Fruit fly (Drosophila melanogaster) Kc167 (cell line): ENCODE data around the gene CG7968.

Source experiments
- Sin3A ChIP-seq: fragments of >200 bp; optimal IDR thresholded peaks from 2 replicates; lab custom pipeline; 2018; ENCODE audit warnings: missing external identifiers
- h ChIP-seq: fragments of >200 bp; optimal IDR thresholded peaks from 3 replicates; lab custom pipeline; 2018; ENCODE audit warnings: missing external identifiers
- insv ChIP-seq: fragments of >200 bp; optimal IDR thresholded peaks from 3 replicates; lab custom pipeline; 2018; ENCODE audit warnings: missing external identifiers
- psq ChIP-seq: fragments of >200 bp; optimal IDR thresholded peaks from 2 replicates; lab custom pipeline; 2017; ENCODE audit warnings: missing external identifiers

dm6 chr2L:13813156-13813555 is 36.0 kb upstream of the CG7968 start, which contains the start of gene CG16888:
- TF ChIP-seq psq (lab: Kevin White, UChicago) = no peak
- no peak for TF ChIP-seq h
- TF ChIP-seq insv (lab: Kevin White, UChicago) = no peak
- TF ChIP-seq Sin3A (lab: Kevin White, UChicago) = no peak
